Worm (Caenorhabditis elegans): ENCODE results near the gene F08H9.2.

Gene F08H9.2

ce11 chrV:14433584-14433983 lies 26.9 kb upstream of the F08H9.2 start:
- TF ChIP-seq ceh-82 (tag; optimal IDR thresholded peaks at IDR 0.05) (no peak), fos-1 (tag; optimal IDR thresholded peaks at IDR 0.05) (no peak), zag-1 (tag; optimal IDR thresholded peaks at IDR 0.05) (no peak)

DNA sequence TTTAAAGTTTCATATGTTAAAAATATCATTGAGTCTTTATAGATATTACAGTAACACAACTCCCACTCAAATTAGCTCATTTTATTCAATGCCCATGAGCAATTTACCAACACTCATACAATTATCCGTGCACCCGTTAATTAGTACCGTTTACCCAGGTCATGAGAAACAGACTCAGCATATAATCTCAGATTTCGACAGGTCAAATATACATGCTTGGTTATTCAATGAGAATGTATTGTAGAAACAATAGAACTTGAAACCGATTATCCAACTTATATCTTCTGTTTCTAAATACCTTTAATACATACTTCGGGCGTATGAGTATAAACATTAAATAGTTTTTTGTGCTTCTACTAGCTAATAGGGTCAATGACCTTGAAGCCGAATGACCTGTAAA lies 24.3 kb upstream of the F08H9.2 start:
- no peak for TF ChIP-seq sma-3 (GFP tag; optimal IDR thresholded peaks at IDR 0.05)
- TF ChIP-seq alr-1 (tag; optimal IDR thresholded peaks at IDR 0.05): no peak
- TF ChIP-seq zag-1 (tag; optimal IDR thresholded peaks at IDR 0.05): no peak
- no peak for TF ChIP-seq nhr-77 (tag; optimal IDR thresholded peaks at IDR 0.05)
- no peak for TF ChIP-seq aly-2 (tag; optimal IDR thresholded peaks at IDR 0.05)
- no peak for TF ChIP-seq dmd-4 (tag; optimal IDR thresholded peaks at IDR 0.05)
- no peak for TF ChIP-seq ama-1 (optimal IDR thresholded peaks at IDR 0.05)
- no peak for TF ChIP-seq ceh-82 (tag; optimal IDR thresholded peaks at IDR 0.05)

DNA sequence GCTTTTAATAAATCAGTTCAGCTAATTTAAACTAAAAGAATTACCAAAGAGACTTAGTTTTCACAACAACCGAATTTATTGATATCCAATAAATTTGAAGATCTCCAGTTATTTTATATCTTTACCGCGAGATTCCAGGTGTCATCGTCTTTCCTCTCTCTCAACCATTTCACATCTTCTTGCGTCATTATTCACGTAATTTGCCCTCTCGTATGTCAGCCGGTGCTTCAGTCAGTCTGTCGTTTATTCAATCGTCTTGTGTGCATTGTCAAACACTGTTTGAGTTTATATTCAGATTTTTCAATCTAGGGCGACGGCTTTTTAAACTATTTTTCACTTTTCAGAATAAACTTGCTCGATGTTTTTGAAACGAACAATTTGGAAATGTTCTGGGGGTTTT lies 23.1 kb upstream of the F08H9.2 start:
- TF ChIP-seq egl-27 (tag; optimal IDR thresholded peaks at IDR 0.05): no peak
- no peak for TF ChIP-seq dmd-4 (tag; optimal IDR thresholded peaks at IDR 0.05)
- no peak for TF ChIP-seq R02D3.7 (tag; optimal IDR thresholded peaks at IDR 0.05)
- TF ChIP-seq lin-11 (tag; optimal IDR thresholded peaks at IDR 0.05): no peak
- TF ChIP-seq sma-3 (GFP tag; optimal IDR thresholded peaks at IDR 0.05): no peak
- TF ChIP-seq fos-1 (tag; optimal IDR thresholded peaks at IDR 0.05): no peak
- TF ChIP-seq nhr-6 (tag; optimal IDR thresholded peaks at IDR 0.05): no peak
- no peak for TF ChIP-seq nhr-10 (tag; optimal IDR thresholded peaks at IDR 0.05)
- TF ChIP-seq ceh-82 (tag; optimal IDR thresholded peaks at IDR 0.05): no peak
- TF ChIP-seq skn-1 (tag; optimal IDR thresholded peaks at IDR 0.05): no peak
- TF ChIP-seq sem-4 (tag; optimal IDR thresholded peaks at IDR 0.05): no peak
- TF ChIP-seq nhr-77 (tag; optimal IDR thresholded peaks at IDR 0.05): no peak
- TF ChIP-seq snpc-4 (tag; optimal IDR thresholded peaks at IDR 0.05): no peak
- TF ChIP-seq unc-39 (tag; optimal IDR thresholded peaks at IDR 0.05): no peak
- TF ChIP-seq ama-1 (optimal IDR thresholded peaks at IDR 0.05): no peak
- TF ChIP-seq ztf-1 (GFP tag; conservative IDR thresholded peaks at IDR 0.05): no peak
- no peak for TF ChIP-seq nhr-21 (tag; optimal IDR thresholded peaks at IDR 0.05)
- TF ChIP-seq nhr-237 (tag; optimal IDR thresholded peaks at IDR 0.05): no peak
- TF ChIP-seq blmp-1 (tag; optimal IDR thresholded peaks at IDR 0.05; ENCODE audit: insufficient read depth): no peak

DNA sequence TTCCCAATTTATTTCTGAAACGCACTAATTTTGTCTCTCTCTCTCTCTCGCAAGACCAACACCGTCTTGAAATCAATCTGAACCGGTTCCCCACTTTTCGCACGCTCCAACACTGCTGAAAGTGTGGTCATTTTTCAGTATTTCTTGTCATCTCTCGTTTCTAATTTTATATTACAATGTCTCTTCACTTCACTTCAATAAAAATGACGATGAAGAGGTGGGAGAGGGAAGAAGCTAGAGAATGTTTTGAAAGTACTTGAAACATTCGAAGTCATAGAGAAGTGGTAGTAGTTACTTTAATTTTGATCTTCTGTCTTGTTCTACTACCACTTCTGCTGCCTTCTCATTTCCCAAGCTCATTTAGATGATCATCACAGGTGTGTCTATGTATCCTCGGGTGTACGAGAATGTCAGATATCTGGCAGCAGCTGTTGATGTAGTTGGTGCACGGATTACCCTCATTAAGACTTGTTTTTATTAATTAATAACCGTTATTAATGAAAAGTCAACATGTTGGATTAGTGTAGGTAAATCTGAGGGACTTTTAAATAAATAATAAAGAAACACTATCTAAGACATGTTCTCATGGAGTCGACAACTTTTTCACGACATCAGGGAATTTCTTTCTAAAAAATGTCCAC lies 22.2 kb upstream of the F08H9.2 start:
- no peak for TF ChIP-seq fos-1 (tag; optimal IDR thresholded peaks at IDR 0.05)
- TF ChIP-seq lsy-2 (tag; optimal IDR thresholded peaks at IDR 0.05): no peak
- TF ChIP-seq sma-3 (GFP tag; optimal IDR thresholded peaks at IDR 0.05): no peak
- no peak for TF ChIP-seq ama-1 (optimal IDR thresholded peaks at IDR 0.05)
- no peak for TF ChIP-seq nhr-129 (tag; optimal IDR thresholded peaks at IDR 0.05)
- TF ChIP-seq peb-1 (tag; optimal IDR thresholded peaks at IDR 0.05): no peak
- TF ChIP-seq aly-2 (tag; optimal IDR thresholded peaks at IDR 0.05): no peak
- no peak for TF ChIP-seq nhr-11 (tag; optimal IDR thresholded peaks at IDR 0.05)
- TF ChIP-seq ztf-4 (tag; optimal IDR thresholded peaks at IDR 0.05): no peak
- TF ChIP-seq lin-11 (tag; optimal IDR thresholded peaks at IDR 0.05): no peak
- TF ChIP-seq nhr-6 (tag; optimal IDR thresholded peaks at IDR 0.05): no peak
- TF ChIP-seq elt-3 (tag; optimal IDR thresholded peaks at IDR 0.05): no peak
- TF ChIP-seq mab-5 (tag; optimal IDR thresholded peaks at IDR 0.05): no peak
- no peak for TF ChIP-seq ceh-16 (tag; optimal IDR thresholded peaks at IDR 0.05)
- TF ChIP-seq nhr-77 (tag; optimal IDR thresholded peaks at IDR 0.05): no peak
- no peak for TF ChIP-seq snpc-4 (tag; optimal IDR thresholded peaks at IDR 0.05)
- no peak for TF ChIP-seq mdl-1 (tag; optimal IDR thresholded peaks at IDR 0.05)
- no peak for TF ChIP-seq skn-1 (tag; optimal IDR thresholded peaks at IDR 0.05)
- no peak for TF ChIP-seq mbf-1 (tag; optimal IDR thresholded peaks at IDR 0.05)
- no peak for TF ChIP-seq nhr-25 (tag; optimal IDR thresholded peaks at IDR 0.05)

- TF ChIP-seq mdl-1 (tag; optimal IDR thresholded peaks at IDR 0.05): no peak
- TF ChIP-seq nhr-25 (tag; optimal IDR thresholded peaks at IDR 0.05): no peak
- TF ChIP-seq nhr-77 (tag; optimal IDR thresholded peaks at IDR 0.05): no peak
- no peak for TF ChIP-seq sem-4 (tag; optimal IDR thresholded peaks at IDR 0.05)
These were observed 21.2 kb upstream of the F08H9.2 start for ce11 chrV:14439236-14439635.

DNA sequence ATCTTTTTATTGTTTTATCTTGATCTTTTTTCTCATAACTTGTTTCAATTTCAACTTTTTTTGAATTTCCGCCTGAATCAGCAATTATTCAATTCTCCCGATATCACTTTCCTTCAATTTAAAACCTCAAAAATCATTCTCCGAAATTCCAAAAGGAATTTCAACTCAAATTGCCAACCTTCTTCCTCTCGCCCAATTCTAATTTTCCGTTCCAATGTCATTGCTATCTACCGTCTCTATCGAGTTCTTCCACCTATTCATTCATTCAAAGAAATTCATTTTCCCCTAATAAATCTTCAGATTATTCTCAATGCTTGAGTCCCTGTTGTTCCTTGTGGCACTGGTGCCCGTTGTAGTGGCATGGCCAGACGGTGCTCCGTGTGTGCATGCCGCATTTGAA lies 19.6 kb upstream of the F08H9.2 start, which contains the start of gene F23B12.4:
Gene F23B12.4 (plus strand): TSS at position 301 of the 400 bp plus-strand sequence.
- TF ChIP-seq ceh-16 (tag; optimal IDR thresholded peaks at IDR 0.05) (no peak), elt-3 (tag; optimal IDR thresholded peaks at IDR 0.05) (no peak), nhr-129 (tag; optimal IDR thresholded peaks at IDR 0.05) (no peak), egl-27 (tag; optimal IDR thresholded peaks at IDR 0.05) (no peak), skn-1 (tag; optimal IDR thresholded peaks at IDR 0.05) (no peak), alr-1 (tag; optimal IDR thresholded peaks at IDR 0.05) (no peak), ceh-82 (tag; optimal IDR thresholded peaks at IDR 0.05) (no peak), nhr-11 (tag; optimal IDR thresholded peaks at IDR 0.05) (no peak), lin-11 (tag; optimal IDR thresholded peaks at IDR 0.05) (no peak), crh-2 (tag; optimal IDR thresholded peaks at IDR 0.05) (no peak)

Data from whole organism, L2 larva.